Fruit fly (Drosophila melanogaster) whole organism, embryonic: ENCODE results near the gene Blm.

Experiments used
- CG10209 ChIP-seq: fragments of 200-800 bp; sonication (Bioruptor generic); optimal IDR thresholded peaks from 3 replicates; lab custom pipeline; 2017; ENCODE audit warnings: missing biosample characterization, mild to moderate bottlenecking, missing genetic modification characterization, missing genetic modification reagents
- CG10431 ChIP-seq: fragments of 200-800 bp; sonication (Bioruptor generic); optimal IDR thresholded peaks from 3 replicates; lab custom pipeline; 2018; ENCODE audit warnings: missing biosample characterization, mild to moderate bottlenecking, missing genetic modification characterization
- CG11247 ChIP-seq: fragments of 200-800 bp; sonication (Bioruptor generic); IDR thresholded peaks from 2 replicates; pipeline ENCODE4 v1.3.6; 2022; ENCODE audit warnings: missing biosample characterization, missing genetic modification characterization
- CG11696 ChIP-seq: fragments of 200-800 bp; sonication (Bioruptor generic); IDR thresholded peaks from 2 replicates; pipeline ENCODE4 v1.3.6; 2022; ENCODE audit warnings: missing biosample characterization, missing genetic modification characterization
- CG14014 ChIP-seq: fragments of 200-800 bp; sonication (Bioruptor generic); IDR thresholded peaks from 2 replicates; pipeline ENCODE4 v1.3.6; 2022; ENCODE audit warnings: missing biosample characterization, missing genetic modification characterization
- CG14441 ChIP-seq: fragments of 200-800 bp; sonication (Bioruptor generic); IDR thresholded peaks from 2 replicates; pipeline ENCODE4 v1.3.6; 2022; ENCODE audit warnings: missing biosample characterization, missing genetic modification characterization
- CG15073 ChIP-seq: fragments of 200-800 bp; sonication (Bioruptor generic); optimal IDR thresholded peaks from 2 replicates; lab custom pipeline; 2016; ENCODE audit warnings: missing biosample characterization, missing genetic modification characterization
- CG15479 ChIP-seq: fragments of 200-800 bp; sonication (Bioruptor generic); optimal IDR thresholded peaks from 3 replicates; lab custom pipeline; 2019; ENCODE audit warnings: missing biosample characterization, mild to moderate bottlenecking, missing genetic modification characterization, moderate library complexity
- CG16863 ChIP-seq: fragments of 200-800 bp; sonication (Bioruptor generic); optimal IDR thresholded peaks from 3 replicates; lab custom pipeline; 2016; ENCODE audit warnings: missing biosample characterization, missing genetic modification characterization
- CG2120 ChIP-seq: fragments of 200-800 bp; sonication (Bioruptor generic); optimal IDR thresholded peaks from 3 replicates; lab custom pipeline; 2016; ENCODE audit warnings: missing biosample characterization, missing genetic modification characterization
- CG2875 ChIP-seq: fragments of 200-800 bp; sonication (Bioruptor generic); optimal IDR thresholded peaks from 2 replicates; lab custom pipeline; 2017; ENCODE audit warnings: missing biosample characterization, mild to moderate bottlenecking, missing genetic modification characterization, missing genetic modification reagents
- CG30431 ChIP-seq: fragments of 200-800 bp; sonication (Bioruptor generic); optimal IDR thresholded peaks from 2 replicates; lab custom pipeline; 2017; ENCODE audit warnings: missing biosample characterization, missing genetic modification characterization
- CG32767 ChIP-seq: fragments of 200-800 bp; sonication (Bioruptor generic); IDR thresholded peaks from 2 replicates; pipeline ENCODE4 v1.3.6; 2022; ENCODE audit warnings: missing biosample characterization, missing genetic modification characterization
- CG6683 ChIP-seq: fragments of 200-800 bp; sonication (Bioruptor generic); optimal IDR thresholded peaks from 2 replicates; lab custom pipeline; 2017; ENCODE audit warnings: missing biosample characterization, mild to moderate bottlenecking, missing genetic modification characterization, missing genetic modification reagents
- CG7963 ChIP-seq: fragments of 200-800 bp; sonication (Bioruptor generic); IDR thresholded peaks from 3 replicates; pipeline ENCODE4 v1.3.6; 2022; ENCODE audit warnings: missing biosample characterization, missing genetic modification characterization; ENCODE audit not compliant: partially characterized antibody
- CG9817 ChIP-seq: fragments of 200-800 bp; sonication (Bioruptor generic); optimal IDR thresholded peaks from 2 replicates; lab custom pipeline; 2018; ENCODE audit warnings: missing biosample characterization, mild to moderate bottlenecking, missing genetic modification characterization, moderate library complexity
- CkIIα-i1 ChIP-seq: fragments of 200-800 bp; sonication (Bioruptor generic); IDR thresholded peaks from 2 replicates; pipeline ENCODE4 v1.3.6; 2022; ENCODE audit warnings: missing biosample characterization, missing genetic modification characterization
- CrebB ChIP-seq: fragments of 200-800 bp; sonication (Bioruptor generic); optimal IDR thresholded peaks from 3 replicates; lab custom pipeline; 2018; ENCODE audit warnings: missing biosample characterization, mild to moderate bottlenecking, missing genetic modification characterization
- Dad ChIP-seq: fragments of 200-800 bp; sonication (Bioruptor generic); optimal IDR thresholded peaks from 3 replicates; lab custom pipeline; 2016; ENCODE audit warnings: missing biosample characterization, missing genetic modification characterization
- Deaf1 ChIP-seq: fragments of 200-800 bp; optimal IDR thresholded peaks from 3 replicates; lab custom pipeline; 2019; ENCODE audit warnings: missing biosample characterization, mild to moderate bottlenecking, missing genetic modification characterization, moderate library complexity
- Dfd ChIP-seq, 2 experiments: fragments of >200 bp; optimal IDR thresholded peaks; 2 replicates each; lab custom pipeline; 2017; ENCODE audit warnings: missing biosample characterization in 2 of 2, missing genetic modification characterization in 2 of 2
- Dref ChIP-seq: fragments of 200-800 bp; sonication (Bioruptor generic); IDR thresholded peaks from 2 replicates; pipeline ENCODE4 v1.3.6; 2022; ENCODE audit warnings: missing biosample characterization, missing genetic modification characterization
- Ets65A ChIP-seq: fragments of 200-800 bp; sonication (Bioruptor generic); peaks from one replicate; lab custom pipeline; 2016; ENCODE audit warnings: missing biosample characterization, missing genetic modification characterization
- HmgZ ChIP-seq: fragments of 200-800 bp; sonication (Bioruptor generic); optimal IDR thresholded peaks from 2 replicates; lab custom pipeline; 2018; ENCODE audit warnings: missing biosample characterization, mild to moderate bottlenecking, missing genetic modification characterization
- Hr3 ChIP-seq: fragments of 200-800 bp; sonication (Bioruptor generic); optimal IDR thresholded peaks from 3 replicates; lab custom pipeline; 2016; ENCODE audit warnings: missing biosample characterization, missing genetic modification characterization
- Med ChIP-seq: fragments of 200-800 bp; sonication (Bioruptor generic); peaks from one replicate; lab custom pipeline; 2016; ENCODE audit warnings: missing biosample characterization, missing genetic modification characterization, mild to moderate bottlenecking, inconsistent platforms, moderate library complexity
- Mrtf ChIP-seq: fragments of 200-800 bp; sonication (Bioruptor generic); IDR thresholded peaks from 3 replicates; pipeline ENCODE4 v1.3.6; 2022; ENCODE audit warnings: missing biosample characterization, missing genetic modification characterization
- Neu2 ChIP-seq: fragments of 200-800 bp; sonication (Bioruptor generic); optimal IDR thresholded peaks from 3 replicates; lab custom pipeline; 2016; ENCODE audit warnings: missing biosample characterization, missing genetic modification characterization, borderline replicate concordance
- Optix ChIP-seq: fragments of 200-800 bp; sonication (Bioruptor generic); IDR thresholded peaks from 3 replicates; pipeline ENCODE4 v1.3.6; 2022; ENCODE audit warnings: missing biosample characterization, missing genetic modification characterization
- Sry-β ChIP-seq: fragments of 200-800 bp; sonication (Bioruptor generic); optimal IDR thresholded peaks from 2 replicates; lab custom pipeline; 2018; ENCODE audit warnings: missing biosample characterization, mild to moderate bottlenecking, missing genetic modification characterization, moderate library complexity
- amos ChIP-seq: fragments of 200-800 bp; sonication (Bioruptor generic); IDR thresholded peaks from 2 replicates; pipeline ENCODE4 v1.3.6; 2022; ENCODE audit warnings: missing biosample characterization, missing genetic modification characterization; ENCODE audit not compliant: partially characterized antibody
- cas ChIP-seq: fragments of 200-800 bp; sonication (Bioruptor generic); IDR thresholded peaks from 2 replicates; pipeline ENCODE4 v1.3.6; 2022; ENCODE audit warnings: missing biosample characterization, missing genetic modification characterization
- da ChIP-seq: fragments of 200-800 bp; sonication (Bioruptor generic); optimal IDR thresholded peaks from 2 replicates; lab custom pipeline; 2016; ENCODE audit warnings: missing biosample characterization, missing genetic modification characterization
- fd102C ChIP-seq: fragments of 200-800 bp; sonication (Bioruptor generic); optimal IDR thresholded peaks from 2 replicates; lab custom pipeline; 2018; ENCODE audit warnings: missing biosample characterization, mild to moderate bottlenecking, missing genetic modification characterization, moderate library complexity
- grn ChIP-seq: fragments of 200-800 bp; sonication (Bioruptor generic); optimal IDR thresholded peaks from 3 replicates; lab custom pipeline; 2017; ENCODE audit warnings: missing biosample characterization, missing genetic modification characterization
- gt ChIP-seq: fragments of 200-800 bp; sonication (Bioruptor generic); IDR thresholded peaks from 2 replicates; pipeline ENCODE4 v1.3.6; 2022; ENCODE audit warnings: missing biosample characterization, missing genetic modification characterization
- pb ChIP-seq: fragments of 200-800 bp; sonication (Bioruptor generic); optimal IDR thresholded peaks from 3 replicates; lab custom pipeline; 2016; ENCODE audit warnings: missing biosample characterization, missing genetic modification characterization
- pzg ChIP-seq: fragments of 200-800 bp; sonication (Bioruptor generic); optimal IDR thresholded peaks from 3 replicates; lab custom pipeline; 2018; ENCODE audit warnings: missing biosample characterization, mild to moderate bottlenecking, missing genetic modification characterization, moderate library complexity
- row ChIP-seq: fragments of 200-800 bp; sonication (Bioruptor generic); IDR thresholded peaks from 3 replicates; pipeline ENCODE4 v1.3.6; 2022; ENCODE audit warnings: missing biosample characterization, missing genetic modification characterization
- run ChIP-seq: fragments of 200-800 bp; sonication (Bioruptor generic); optimal IDR thresholded peaks from 3 replicates; lab custom pipeline; 2018; ENCODE audit warnings: missing biosample characterization, mild to moderate bottlenecking, missing genetic modification characterization
- sens ChIP-seq: fragments of 200-800 bp; sonication (Bioruptor generic); peaks from one replicate; lab custom pipeline; 2016; ENCODE audit warnings: missing biosample characterization, missing genetic modification characterization
- sna ChIP-seq: fragments of 200-800 bp; sonication (Bioruptor generic); IDR thresholded peaks from 2 replicates; pipeline ENCODE4 v1.3.6; 2022; ENCODE audit warnings: missing biosample characterization, missing genetic modification characterization; ENCODE audit not compliant: partially characterized antibody
- sug ChIP-seq: fragments of 200-800 bp; optimal IDR thresholded peaks from 2 replicates; lab custom pipeline; 2019; ENCODE audit warnings: missing biosample characterization, mild to moderate bottlenecking, missing genetic modification characterization, moderate library complexity
- unpg ChIP-seq: fragments of 200-800 bp; sonication (Bioruptor generic); optimal IDR thresholded peaks from 3 replicates; lab custom pipeline; 2018; ENCODE audit warnings: missing biosample characterization, mild to moderate bottlenecking, missing genetic modification characterization, moderate library complexity
- vvl ChIP-seq: fragments of 200-800 bp; sonication (Bioruptor generic); IDR thresholded peaks from 2 replicates; pipeline ENCODE4 v1.3.6; 2022; ENCODE audit warnings: missing biosample characterization, missing genetic modification characterization
- yki ChIP-seq: fragments of >200 bp; optimal IDR thresholded peaks from 3 replicates; lab custom pipeline; 2018
- zf30C ChIP-seq: fragments of 200-800 bp; sonication (Bioruptor generic); optimal IDR thresholded peaks from 3 replicates; lab custom pipeline; 2018; ENCODE audit warnings: missing biosample characterization, mild to moderate bottlenecking, missing genetic modification characterization

The Blm gene

dm6 chr3R:11751756-11752155 is 10.2 kb upstream of the Blm start:
- peak; percentile 70 for TF ChIP-seq sens (GFP tag; lab: Kevin White, UChicago)
- peak; percentile 6 for TF ChIP-seq zf30C (GFP tag; lab: Kevin White, UChicago)
- TF ChIP-seq Med: peak; percentile 13
- no peak for TF ChIP-seq CrebB (tag; lab: Kevin White, UChicago)
- TF ChIP-seq, all 482 proteins: peak for 3

- TF ChIP-seq Ets65A (GFP tag; lab: Kevin White, UChicago) (no peak), grn (GFP tag; lab: Kevin White, UChicago) (no peak), Med (peak; percentile 21)
These were observed 8.6 kb upstream of the Blm start, which contains the start of gene CG43062 for dm6 chr3R:11750294-11750432. CG43062 (plus strand) TSS chr3R:11750333.

- no peak for TF ChIP-seq CG9817
- no peak for TF ChIP-seq Dad
- TF ChIP-seq vvl (GFP tag; lab: Robert Waterston, UW): no peak
- no peak for TF ChIP-seq CG11247 (GFP tag; lab: Robert Waterston, UW)
- no peak for TF ChIP-seq Hr3
- TF ChIP-seq da (GFP tag; lab: Kevin White, UChicago): no peak
- no peak for TF ChIP-seq fd102C (GFP tag; lab: Kevin White, UChicago)
- no peak for TF ChIP-seq gt
- TF ChIP-seq HmgZ (tag; lab: Kevin White, UChicago): peak; percentile 45
- no peak for TF ChIP-seq CG30431 (GFP tag; lab: Kevin White, UChicago)
- no peak for TF ChIP-seq CG32767 (GFP tag; lab: Robert Waterston, UW)
- no peak for TF ChIP-seq sug (tag; lab: Kevin White, UChicago)
- TF ChIP-seq Mrtf (GFP tag; lab: Robert Waterston, UW): no peak
- TF ChIP-seq Neu2: no peak
- peak; percentile 70 for TF ChIP-seq row (GFP tag; lab: Robert Waterston, UW)
- no peak for TF ChIP-seq CG14441
- no peak for TF ChIP-seq CG2875 (GFP tag; lab: Kevin White, UChicago)
- TF ChIP-seq CG10431: no peak
- TF ChIP-seq CG2120 (GFP tag; lab: Kevin White, UChicago): no peak
- peak; percentile 78 for TF ChIP-seq pzg (GFP tag; lab: Kevin White, UChicago)
- no peak for TF ChIP-seq CG16863 (GFP tag; lab: Kevin White, UChicago)
- TF ChIP-seq CkIIα-i1 (GFP tag; lab: Robert Waterston, UW): no peak
- no peak for TF ChIP-seq unpg (GFP tag; lab: Kevin White, UChicago)
- TF ChIP-seq CG7963: peak; percentile 87
- no peak for TF ChIP-seq CG6683 (GFP tag; lab: Kevin White, UChicago)
- no peak for TF ChIP-seq CG10209 (GFP tag; lab: Kevin White, UChicago)
- TF ChIP-seq Sry-β (GFP tag; lab: Kevin White, UChicago): peak; percentile 31
- TF ChIP-seq yki (lab: Kevin White, UChicago): no peak
- no peak for TF ChIP-seq CG14014 (GFP tag; lab: Robert Waterston, UW)
- TF ChIP-seq pb: no peak
- no peak for TF ChIP-seq Optix (GFP tag; lab: Robert Waterston, UW)
- TF ChIP-seq Dref (GFP tag; lab: Robert Waterston, UW): peak; percentile 62
- no peak for TF ChIP-seq CG15479
- peak; percentile 93 for TF ChIP-seq amos (GFP tag; lab: Robert Waterston, UW)
- no peak for TF ChIP-seq CG15073
- no peak for TF ChIP-seq run (tag; lab: Kevin White, UChicago)
- no peak for TF ChIP-seq Deaf1 (tag; lab: Kevin White, UChicago)
- TF ChIP-seq cas (GFP tag; lab: Robert Waterston, UW): no peak
- TF ChIP-seq sna (GFP tag; lab: Robert Waterston, UW): peak; percentile 71
- TF ChIP-seq CG11696: no peak
- TF ChIP-seq Dfd (GFP tag; optimal IDR thresholded peaks at IDR 0.05; lab: Kevin White, UChicago): no peak
These were observed 8.0 kb upstream of the Blm start, which contains the start of gene CG6923 for dm6 chr3R:11749297-11750293. CG6923 (minus strand) TSS chr3R:11750029.
